Fruit fly (Drosophila melanogaster) whole organism, embryonic: Measurements from ENCODE around the gene CG33267.

Source experiments
- Asciz ChIP-seq: fragments of 200-800 bp; sonication (Bioruptor generic); optimal IDR thresholded peaks from 2 replicates; lab custom pipeline; 2017; ENCODE audit warnings: missing biosample characterization, mild to moderate bottlenecking, missing genetic modification characterization, missing genetic modification reagents
- B-H1 ChIP-seq: fragments of 200-800 bp; sonication (Bioruptor generic); IDR thresholded peaks from 3 replicates; pipeline ENCODE4 v1.3.6; 2022; ENCODE audit warnings: missing biosample characterization, missing genetic modification characterization
- CG10274 ChIP-seq: fragments of 200-800 bp; sonication (Bioruptor generic); optimal IDR thresholded peaks from 3 replicates; lab custom pipeline; 2017; ENCODE audit warnings: missing biosample characterization, mild to moderate bottlenecking, missing genetic modification characterization
- CG10462 ChIP-seq: fragments of 200-800 bp; sonication (Bioruptor generic); optimal IDR thresholded peaks from 2 replicates; lab custom pipeline; 2016; ENCODE audit warnings: missing biosample characterization, missing genetic modification characterization
- CG14965 ChIP-seq: fragments of 200-800 bp; sonication (Bioruptor generic); optimal IDR thresholded peaks from 2 replicates; lab custom pipeline; 2016; ENCODE audit warnings: missing biosample characterization, missing genetic modification characterization, borderline replicate concordance
- CG1647 ChIP-seq: fragments of 200-800 bp; sonication (Bioruptor generic); optimal IDR thresholded peaks from 3 replicates; lab custom pipeline; 2016; ENCODE audit warnings: missing biosample characterization, missing genetic modification characterization
- CG16813 ChIP-seq: fragments of 200-800 bp; sonication (Bioruptor generic); IDR thresholded peaks from 3 replicates; pipeline ENCODE4 v1.3.6; 2022; ENCODE audit warnings: missing biosample characterization, missing genetic modification characterization; ENCODE audit not compliant: partially characterized antibody
- CG17186 ChIP-seq: fragments of 200-800 bp; sonication (Bioruptor generic); optimal IDR thresholded peaks from 3 replicates; lab custom pipeline; 2017; ENCODE audit warnings: missing biosample characterization, missing genetic modification reagents, missing genetic modification characterization
- CG17802 ChIP-seq: fragments of 200-800 bp; sonication (Bioruptor generic); optimal IDR thresholded peaks from 2 replicates; lab custom pipeline; 2018; ENCODE audit warnings: missing biosample characterization, mild to moderate bottlenecking, missing genetic modification characterization, moderate library complexity
- CG17829 ChIP-seq: fragments of 200-800 bp; optimal IDR thresholded peaks from 2 replicates; lab custom pipeline; 2019; ENCODE audit warnings: missing biosample characterization, mild to moderate bottlenecking, missing genetic modification characterization, moderate library complexity
- CG18011 ChIP-seq: fragments of 200-800 bp; sonication (Bioruptor generic); optimal IDR thresholded peaks from 2 replicates; lab custom pipeline; 2017; ENCODE audit warnings: missing biosample characterization, missing genetic modification characterization, mild to moderate bottlenecking, moderate library complexity, missing genotype
- CG18764 ChIP-seq: fragments of 200-800 bp; sonication (Bioruptor generic); optimal IDR thresholded peaks from 3 replicates; lab custom pipeline; 2016; ENCODE audit warnings: missing biosample characterization, missing genetic modification characterization
- CG31441 ChIP-seq: fragments of 200-800 bp; sonication (Bioruptor generic); IDR thresholded peaks from 2 replicates; pipeline ENCODE4 v1.3.6; 2022; ENCODE audit warnings: missing biosample characterization, missing genetic modification characterization
- CG34376 ChIP-seq: fragments of 200-800 bp; sonication (Bioruptor generic); optimal IDR thresholded peaks from 2 replicates; lab custom pipeline; 2018; ENCODE audit warnings: missing biosample characterization, mild to moderate bottlenecking, missing genetic modification characterization
- CG4282 ChIP-seq: fragments of 200-800 bp; sonication (Bioruptor generic); optimal IDR thresholded peaks from 2 replicates; lab custom pipeline; 2016; ENCODE audit warnings: missing biosample characterization, missing genetic modification characterization
- CG7786 ChIP-seq: fragments of 200-800 bp; sonication (Bioruptor generic); optimal IDR thresholded peaks from 2 replicates; lab custom pipeline; 2016; ENCODE audit warnings: missing biosample characterization, missing genetic modification characterization
- CG8359 ChIP-seq: fragments of 200-800 bp; sonication (Bioruptor generic); optimal IDR thresholded peaks from 2 replicates; lab custom pipeline; 2017; ENCODE audit warnings: missing biosample characterization, mild to moderate bottlenecking, missing genetic modification characterization, borderline replicate concordance
- CG8388 ChIP-seq: fragments of 200-800 bp; sonication (Bioruptor generic); optimal IDR thresholded peaks from 2 replicates; lab custom pipeline; 2019; ENCODE audit warnings: missing biosample characterization, mild to moderate bottlenecking, missing genetic modification characterization, moderate library complexity
- CG8765 ChIP-seq: fragments of 200-800 bp; sonication (Bioruptor generic); IDR thresholded peaks from 2 replicates; pipeline ENCODE4 v1.3.6; 2022; ENCODE audit warnings: missing biosample characterization, missing genetic modification characterization
- CG9797 ChIP-seq: fragments of 200-800 bp; sonication (Bioruptor generic); optimal IDR thresholded peaks from 3 replicates; lab custom pipeline; 2018; ENCODE audit warnings: missing biosample characterization, mild to moderate bottlenecking, missing genetic modification characterization
- CG9932 ChIP-seq: fragments of 200-800 bp; sonication (Bioruptor generic); IDR thresholded peaks from 2 replicates; pipeline ENCODE4 v1.3.6; 2022; ENCODE audit warnings: missing biosample characterization, missing genetic modification characterization
- D ChIP-seq, 2 experiments: fragments of 200-800 bp in 1 of 2; fragments of >200 bp in 1 of 2; sonication (Bioruptor generic) in 1 of 2; optimal IDR thresholded peaks; 2 replicates in 1 of 2; 3 replicates in 1 of 2; lab custom pipeline; 2017; ENCODE audit warnings: mild to moderate bottlenecking in 1 of 2, missing biosample characterization in 1 of 2, missing genetic modification characterization in 1 of 2, missing genetic modification reagents in 1 of 2
- H2.0 ChIP-seq: fragments of 200-800 bp; sonication (Bioruptor generic); IDR thresholded peaks from 2 replicates; pipeline ENCODE4 v1.3.6; 2022; ENCODE audit warnings: missing biosample characterization, missing genetic modification characterization
- HHEX ChIP-seq: fragments of 200-800 bp; sonication (Bioruptor generic); optimal IDR thresholded peaks from 3 replicates; lab custom pipeline; 2017; ENCODE audit warnings: missing biosample characterization, mild to moderate bottlenecking, missing genetic modification characterization, missing genetic modification reagents
- Hand ChIP-seq: fragments of 200-800 bp; sonication (Bioruptor generic); optimal IDR thresholded peaks from 2 replicates; lab custom pipeline; 2017; ENCODE audit warnings: mild to moderate bottlenecking, missing biosample characterization, missing genetic modification reagents, missing genetic modification characterization
- Lpt ChIP-seq: fragments of >200 bp; optimal IDR thresholded peaks from 2 replicates; lab custom pipeline; 2018; ENCODE audit warnings: missing biosample characterization, missing genetic modification characterization
- PHDP ChIP-seq: fragments of 200-800 bp; sonication (Bioruptor generic); optimal IDR thresholded peaks from 3 replicates; lab custom pipeline; 2018; ENCODE audit warnings: missing biosample characterization, mild to moderate bottlenecking, missing genetic modification characterization, moderate library complexity
- Scr ChIP-seq: fragments of 200-800 bp; sonication (Bioruptor generic); IDR thresholded peaks from 2 replicates; pipeline ENCODE4 v1.3.6; 2022; ENCODE audit warnings: missing biosample characterization, missing genetic modification characterization; ENCODE audit not compliant: partially characterized antibody
- Vsx1 ChIP-seq: fragments of 200-800 bp; sonication (Bioruptor generic); optimal IDR thresholded peaks from 2 replicates; lab custom pipeline; 2017; ENCODE audit warnings: missing biosample characterization, mild to moderate bottlenecking, missing genetic modification characterization, missing genetic modification reagents
- ara ChIP-seq: fragments of 200-800 bp; sonication (Bioruptor generic); IDR thresholded peaks from 2 replicates; pipeline ENCODE4 v1.3.6; 2022; ENCODE audit warnings: missing biosample characterization, missing genetic modification characterization
- bab2 ChIP-seq: fragments of 200-800 bp; sonication (Bioruptor generic); optimal IDR thresholded peaks from 2 replicates; lab custom pipeline; 2016; ENCODE audit warnings: missing biosample characterization, missing genetic modification characterization
- bigmax ChIP-seq: fragments of 200-800 bp; sonication (Bioruptor generic); optimal IDR thresholded peaks from 2 replicates; lab custom pipeline; 2018; ENCODE audit warnings: missing biosample characterization, mild to moderate bottlenecking, missing genetic modification characterization
- dmrt11E ChIP-seq: fragments of 200-800 bp; sonication (Bioruptor generic); optimal IDR thresholded peaks from 3 replicates; lab custom pipeline; 2018; ENCODE audit warnings: missing biosample characterization, mild to moderate bottlenecking, missing genetic modification characterization, moderate library complexity
- dysf ChIP-seq: fragments of 200-800 bp; sonication (Bioruptor generic); IDR thresholded peaks from 3 replicates; pipeline ENCODE4 v1.3.6; 2022; ENCODE audit warnings: missing biosample characterization, missing genetic modification characterization
- en ChIP-seq: fragments of 200-800 bp; sonication (Bioruptor generic); optimal IDR thresholded peaks from 2 replicates; lab custom pipeline; 2016; ENCODE audit warnings: missing biosample characterization, missing genetic modification characterization
- gcm2 ChIP-seq: fragments of 200-800 bp; sonication (Bioruptor generic); optimal IDR thresholded peaks from 2 replicates; lab custom pipeline; 2016; ENCODE audit warnings: missing biosample characterization, missing genetic modification characterization
- gro ChIP-seq: fragments of 200-800 bp; sonication (Bioruptor generic); optimal IDR thresholded peaks from 2 replicates; lab custom pipeline; 2016; ENCODE audit warnings: missing biosample characterization, missing genetic modification characterization
- hkb ChIP-seq, 2 experiments: fragments of 200-800 bp in 1 of 2; fragments of >200 bp in 1 of 2; sonication (Bioruptor generic) in 1 of 2; IDR thresholded peaks in 1 of 2; optimal IDR thresholded peaks in 1 of 2; 2 replicates each; pipeline versions ENCODE4 v1.3.6 to Lab custom; 2017 to 2022; ENCODE audit warnings: missing biosample characterization in 1 of 2, missing genetic modification characterization in 1 of 2
- inv ChIP-seq: fragments of 200-800 bp; sonication (Bioruptor generic); IDR thresholded peaks from 2 replicates; pipeline ENCODE4 v1.3.6; 2022; ENCODE audit warnings: missing biosample characterization, missing genetic modification characterization; ENCODE audit not compliant: partially characterized antibody
- ken ChIP-seq: fragments of 200-800 bp; sonication (Bioruptor generic); IDR thresholded peaks from 3 replicates; pipeline ENCODE4 v1.3.6; 2022; ENCODE audit warnings: missing biosample characterization, missing genetic modification characterization
- peb ChIP-seq: fragments of 200-800 bp; sonication (Bioruptor generic); IDR thresholded peaks from 2 replicates; pipeline ENCODE4 v1.3.6; 2022; ENCODE audit warnings: missing biosample characterization, missing genetic modification characterization
- phol ChIP-seq: fragments of 200-800 bp; sonication (Bioruptor generic); optimal IDR thresholded peaks from 3 replicates; lab custom pipeline; 2018; ENCODE audit warnings: missing biosample characterization, mild to moderate bottlenecking, missing genetic modification characterization, moderate library complexity
- pnt ChIP-seq: fragments of 200-800 bp; sonication (Bioruptor generic); optimal IDR thresholded peaks from 3 replicates; lab custom pipeline; 2016; ENCODE audit warnings: missing biosample characterization, missing genetic modification characterization
- repo ChIP-seq: fragments of 200-800 bp; sonication (Bioruptor generic); optimal IDR thresholded peaks from 2 replicates; lab custom pipeline; 2016; ENCODE audit warnings: missing biosample characterization, missing genetic modification characterization
- ro ChIP-seq: fragments of 200-800 bp; sonication (Bioruptor generic); IDR thresholded peaks from 2 replicates; pipeline ENCODE4 v1.3.6; 2022; ENCODE audit warnings: missing biosample characterization, missing genetic modification characterization
- slbo ChIP-seq: fragments of 200-800 bp; sonication (Bioruptor generic); IDR thresholded peaks from 2 replicates; pipeline ENCODE4 v1.3.6; 2022; ENCODE audit warnings: missing biosample characterization, missing genetic modification characterization
- slp2 ChIP-seq: fragments of 200-800 bp; sonication (Bioruptor generic); optimal IDR thresholded peaks from 2 replicates; lab custom pipeline; 2016; ENCODE audit warnings: missing biosample characterization, missing genetic modification characterization
- sr ChIP-seq: fragments of 200-800 bp; sonication (Bioruptor generic); IDR thresholded peaks from 3 replicates; pipeline ENCODE4 v1.3.6; 2022; ENCODE audit warnings: missing biosample characterization, missing genetic modification characterization
- stc ChIP-seq: fragments of 200-800 bp; sonication (Bioruptor generic); IDR thresholded peaks from 2 replicates; pipeline ENCODE4 v1.3.6; 2022; ENCODE audit warnings: missing biosample characterization, missing genetic modification characterization
- tap ChIP-seq: fragments of 200-800 bp; optimal IDR thresholded peaks from 3 replicates; lab custom pipeline; 2019; ENCODE audit warnings: missing biosample characterization, mild to moderate bottlenecking, missing genetic modification characterization, moderate library complexity
- tgo ChIP-seq: fragments of 200-800 bp; sonication (Bioruptor generic); IDR thresholded peaks from 3 replicates; pipeline ENCODE4 v1.3.6; 2022; ENCODE audit warnings: missing biosample characterization, missing genetic modification characterization

Gene CG33267

dm6 chr3L:11540330-11540702 is 24.0 kb upstream of the CG33267 start (continued):
- no peak for TF ChIP-seq CG31441 (GFP tag; lab: Robert Waterston, UW)
- peak; percentile 80 for TF ChIP-seq Vsx1 (GFP tag; lab: Kevin White, UChicago)
- no peak for TF ChIP-seq ro (GFP tag; lab: Robert Waterston, UW)
- TF ChIP-seq tap: no peak
- TF ChIP-seq HHEX: peak; percentile 68
- TF ChIP-seq CG8765: no peak
- TF ChIP-seq bigmax (GFP tag; lab: Kevin White, UChicago): no peak
- no peak for TF ChIP-seq tgo
- 0 out of 2 replicates have a peak, but pooled peaks have one; percentile 38 for TF ChIP-seq ara
- no peak for TF ChIP-seq CG17186 (GFP tag; lab: Kevin White, UChicago)
- TF ChIP-seq CG7786: no peak
- no peak for TF ChIP-seq CG17802 (tag; lab: Kevin White, UChicago)
- TF ChIP-seq CG9932 (GFP tag; lab: Robert Waterston, UW): no peak
- TF ChIP-seq gcm2: no peak
- TF ChIP-seq CG8359 (GFP tag; lab: Kevin White, UChicago): peak; percentile 52
- no peak for TF ChIP-seq CG1647 (GFP tag; lab: Kevin White, UChicago)
- TF ChIP-seq repo: no peak
- no peak for TF ChIP-seq sr (GFP tag; lab: Robert Waterston, UW)
- no peak for TF ChIP-seq CG4282 (GFP tag; lab: Kevin White, UChicago)
- no peak for TF ChIP-seq stc
- no peak for TF ChIP-seq CG18764 (GFP tag; lab: Kevin White, UChicago)
- no peak for TF ChIP-seq dysf
- TF ChIP-seq peb: no peak
- TF ChIP-seq CG34376 (GFP tag; lab: Kevin White, UChicago): peak; percentile 4
- TF ChIP-seq slbo: no peak
- no peak for TF ChIP-seq CG10274 (GFP tag; lab: Kevin White, UChicago)
- peak; percentile 24 for TF ChIP-seq en (GFP tag; lab: Kevin White, UChicago)
- no peak for TF ChIP-seq CG9797 (GFP tag; lab: Kevin White, UChicago)
- TF ChIP-seq D (optimal IDR thresholded peaks at IDR 0.05; lab: Kevin White, UChicago): no peak
- TF ChIP-seq D (GFP tag; optimal IDR thresholded peaks at IDR 0.05; lab: Kevin White, UChicago): peak; percentile 29
- TF ChIP-seq CG17829 (tag; lab: Kevin White, UChicago): peak; percentile 25
- no peak for TF ChIP-seq phol
- TF ChIP-seq Hand: no peak
- peak; percentile 10 for TF ChIP-seq bab2 (GFP tag; lab: Kevin White, UChicago)
- peak; percentile 54 for TF ChIP-seq PHDP (tag; lab: Kevin White, UChicago)
- peak; percentile 55 for TF ChIP-seq Asciz (GFP tag; lab: Kevin White, UChicago)
- no peak for TF ChIP-seq Scr (GFP tag; lab: Robert Waterston, UW)
- no peak for TF ChIP-seq Lpt (GFP tag; lab: Kevin White, UChicago)
- TF ChIP-seq B-H1: no peak; the same call in 2 of the 3 replicates
- TF ChIP-seq CG14965 (GFP tag; lab: Kevin White, UChicago): no peak
- no peak for TF ChIP-seq CG18011 (GFP tag; lab: Kevin White, UChicago)
- TF ChIP-seq gro (GFP tag; lab: Kevin White, UChicago): no peak
- TF ChIP-seq ken: no peak
- no peak for TF ChIP-seq CG8388 (GFP tag; lab: Kevin White, UChicago)
- TF ChIP-seq CG16813 (GFP tag; lab: Robert Waterston, UW): no peak
- no peak for TF ChIP-seq inv (GFP tag; lab: Robert Waterston, UW)
- TF ChIP-seq pnt (GFP tag; lab: Kevin White, UChicago): no peak
- peak; percentile 40 for TF ChIP-seq dmrt11E
- no peak for TF ChIP-seq hkb (optimal IDR thresholded peaks at IDR 0.05; lab: Kevin White, UChicago)
- TF ChIP-seq hkb (GFP tag; IDR thresholded peaks at IDR 0.05; lab: Robert Waterston, UW): no peak
- TF ChIP-seq CG10462: no peak
- no peak for TF ChIP-seq slp2 (GFP tag; lab: Kevin White, UChicago)
- TF ChIP-seq H2.0: no peak
